Worm (Caenorhabditis elegans): ENCODE results near the gene C06E1.11.
A peak's percentile ranks its signal among the peaks of the same experiment; 100 is the strongest.

Gene C06E1.11

ce11 chrIII:8620259-8620658 is 3.8 kb upstream of the C06E1.11 start:
- TF ChIP-seq nfyb-1 (GFP tag; IDR thresholded peaks at IDR 0.05) (no peak), pha-4 (tag; optimal IDR thresholded peaks at IDR 0.05) (no peak), egl-44 (GFP tag; IDR thresholded peaks at IDR 0.05) (no peak), let-607 (tag; optimal IDR thresholded peaks at IDR 0.05) (no peak), gei-17 (GFP tag; optimal IDR thresholded peaks at IDR 0.05) (no peak), attf-3 (GFP tag; conservative IDR thresholded peaks at IDR 0.05) (no peak), F57C9.4 (tag; optimal IDR thresholded peaks at IDR 0.05) (no peak), ceh-100 (GFP tag; IDR thresholded peaks at IDR 0.05) (no peak), madf-6 (GFP tag; IDR thresholded peaks at IDR 0.05) (no peak)

- peak; percentile 74 for TF ChIP-seq snpc-3.4 (tag; optimal IDR thresholded peaks at IDR 0.05)
- peak; percentile 27; the same call in 1 of the 2 replicates for TF ChIP-seq mcd-1 (GFP tag; IDR thresholded peaks at IDR 0.05)
- TF ChIP-seq madf-8 (GFP tag; conservative IDR thresholded peaks at IDR 0.05): peak; percentile 77
- no peak for TF ChIP-seq ztf-26 (tag; optimal IDR thresholded peaks at IDR 0.05)
- 0 out of 2 replicates have a peak, but pooled peaks have one; percentile 46 for TF ChIP-seq hsf-1 (GFP tag; IDR thresholded peaks at IDR 0.05)
- TF ChIP-seq nfyb-1 (GFP tag; IDR thresholded peaks at IDR 0.05): no peak
- TF ChIP-seq snpc-1.3 (tag; optimal IDR thresholded peaks at IDR 0.05; ENCODE audit: insufficient read depth): peak; percentile 48
- peak; percentile 55; the same call in 1 of the 2 replicates for TF ChIP-seq D2030.7 (GFP tag; IDR thresholded peaks at IDR 0.05)
- TF ChIP-seq xnd-1 (tag; optimal IDR thresholded peaks at IDR 0.05): peak; percentile 87
- no peak for TF ChIP-seq die-1 (tag; optimal IDR thresholded peaks at IDR 0.05)
- no peak for TF ChIP-seq pbrm-1 (GFP tag; IDR thresholded peaks at IDR 0.05)
- peak; percentile 9 for TF ChIP-seq lin-54 (GFP tag; optimal IDR thresholded peaks at IDR 0.05)
- peak; percentile 46 for TF ChIP-seq efl-1 (GFP tag; optimal IDR thresholded peaks at IDR 0.05)
- TF ChIP-seq F33H1.4 (GFP tag; IDR thresholded peaks at IDR 0.05): peak; percentile 92
- peak; percentile 94 for TF ChIP-seq lsl-1 (GFP tag; optimal IDR thresholded peaks at IDR 0.05)
- peak; percentile 91 for TF ChIP-seq madf-6 (GFP tag; IDR thresholded peaks at IDR 0.05)
- TF ChIP-seq tbp1 (GFP tag; optimal IDR thresholded peaks at IDR 0.05): peak; percentile 31
- TF ChIP-seq F22D6.2 (tag; optimal IDR thresholded peaks at IDR 0.05): no peak
- TF ChIP-seq rec-8 (tag; optimal IDR thresholded peaks at IDR 0.05): no peak
- TF ChIP-seq F10E7.11 (tag; optimal IDR thresholded peaks at IDR 0.05): no peak
Measured at ce11 chrIII:8618412-8618960, 2.0 kb upstream of the C06E1.11 start, which contains the start of gene C13G5.2. Gene C13G5.2, minus strand, starts transcription at chrIII:8618462.

DNA sequence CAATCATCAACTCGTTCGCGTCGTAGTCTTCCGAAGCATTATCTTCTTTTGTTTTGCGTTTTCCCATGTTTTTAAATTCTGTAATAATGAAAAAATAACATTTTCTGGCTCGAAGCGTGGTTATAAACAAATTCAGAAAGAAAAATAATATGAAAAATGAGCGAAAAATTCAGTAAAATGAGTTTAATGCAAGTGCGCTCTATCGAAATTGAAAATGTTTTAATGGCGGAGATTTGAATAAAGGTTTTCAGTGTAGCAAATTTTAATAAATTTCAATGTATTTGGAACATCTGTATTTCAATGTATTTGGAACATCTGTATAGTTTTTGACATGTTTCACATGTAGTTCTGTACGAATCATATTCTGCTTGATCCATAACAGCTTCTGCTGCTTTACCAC is 2.0 kb downstream of the C06E1.11 start, which contains the start of gene rha-2:
Gene rha-2, minus strand, starts transcription at position 80 of the 400 bp plus-strand sequence.
- TF ChIP-seq pha-4 (tag; optimal IDR thresholded peaks at IDR 0.05): no peak
- peak; percentile 51 for TF ChIP-seq efl-1 (GFP tag; optimal IDR thresholded peaks at IDR 0.05)
- peak; percentile 76 for TF ChIP-seq mcd-1 (GFP tag; IDR thresholded peaks at IDR 0.05)
- TF ChIP-seq K11D2.4 (GFP tag; IDR thresholded peaks at IDR 0.05): no peak
- peak; percentile 42 for TF ChIP-seq lin-54 (GFP tag; optimal IDR thresholded peaks at IDR 0.05)

DNA sequence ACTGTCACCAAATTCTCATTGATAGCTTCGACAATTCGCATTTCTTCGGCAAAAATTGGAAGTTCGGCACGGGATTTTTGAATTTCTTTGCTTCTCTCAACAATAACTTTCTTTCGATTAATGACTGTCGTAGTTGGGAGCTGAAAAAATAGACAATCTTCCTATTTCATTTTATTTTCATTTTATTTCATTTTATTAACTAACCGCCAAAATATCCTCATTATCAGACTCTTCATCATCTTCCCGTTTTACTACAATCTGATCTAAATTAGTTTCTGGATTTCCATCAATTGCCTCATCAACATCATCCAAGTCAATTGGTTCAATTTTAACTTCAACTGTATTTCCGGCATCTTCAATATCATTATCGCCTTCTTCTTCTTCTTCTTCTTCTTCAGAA is 2.9 kb downstream of the C06E1.11 start:
- no peak for TF ChIP-seq fkh-3 (tag; optimal IDR thresholded peaks at IDR 0.05)
- TF ChIP-seq T26A5.8 (tag; optimal IDR thresholded peaks at IDR 0.05): no peak
- TF ChIP-seq rcor-1 (GFP tag; IDR thresholded peaks at IDR 0.05): no peak
- no peak for TF ChIP-seq chd-7 (tag; optimal IDR thresholded peaks at IDR 0.05)
- no peak for TF ChIP-seq mcd-1 (GFP tag; IDR thresholded peaks at IDR 0.05)
- no peak for TF ChIP-seq mel-28 (tag; optimal IDR thresholded peaks at IDR 0.05; ENCODE audit: borderline replicate concordance)
- no peak for TF ChIP-seq Y53G8AR.9 (GFP tag; conservative IDR thresholded peaks at IDR 0.05)
- TF ChIP-seq lag-1 (GFP tag; IDR thresholded peaks at IDR 0.05): no peak
- TF ChIP-seq unc-130 (GFP tag; optimal IDR thresholded peaks at IDR 0.05): no peak
- TF ChIP-seq Y67H2A.10 (GFP tag; conservative IDR thresholded peaks at IDR 0.05): no peak
- no peak for TF ChIP-seq lsl-1 (GFP tag; optimal IDR thresholded peaks at IDR 0.05)
- TF ChIP-seq lin-26 (GFP tag; IDR thresholded peaks at IDR 0.05): no peak
- no peak for TF ChIP-seq lir-1 (GFP tag; conservative IDR thresholded peaks at IDR 0.05)
- no peak for TF ChIP-seq snpc-4 (GFP tag; optimal IDR thresholded peaks at IDR 0.05)
- no peak for TF ChIP-seq snpc-4 (tag; optimal IDR thresholded peaks at IDR 0.05)
- TF ChIP-seq xnd-1 (tag; optimal IDR thresholded peaks at IDR 0.05): no peak
- no peak for TF ChIP-seq pbrm-1 (GFP tag; IDR thresholded peaks at IDR 0.05)
- TF ChIP-seq ztf-25 (GFP tag; IDR thresholded peaks at IDR 0.05): no peak
